Fruit fly (Drosophila melanogaster): Measurements from ENCODE around the gene Cbs.

Gene Cbs

dm6 chrX:21053849-21054581 is 9.1 kb downstream of the Cbs start, which contains the start of the genes Stt3A and bves (continued):
- TF ChIP-seq CG14710 (tag; optimal IDR thresholded peaks at IDR 0.05) (peak; percentile 96), sens-2 (GFP tag; IDR thresholded peaks at IDR 0.05) (peak; percentile 96), sr (GFP tag; IDR thresholded peaks at IDR 0.05) (peak; percentile 92), CG10654 (GFP tag; optimal IDR thresholded peaks at IDR 0.05) (peak; percentile 98), Dip3 (GFP tag; optimal IDR thresholded peaks at IDR 0.05) (peak; percentile 97), Hmr (GFP tag; optimal IDR thresholded peaks at IDR 0.05) (peak; percentile 99), CG6272 (GFP tag; IDR thresholded peaks at IDR 0.05) (peak; percentile 95), CG14860 (GFP tag; IDR thresholded peaks at IDR 0.05; ENCODE audit: partially characterized antibody) (peak; percentile 79), Six4 (GFP tag; optimal IDR thresholded peaks at IDR 0.05) (peak; percentile 98), CG18599 (GFP tag; optimal IDR thresholded peaks at IDR 0.05) (peak; percentile 99), Atf6 (GFP tag; IDR thresholded peaks at IDR 0.05) (peak; percentile 97), CG13424 (tag; optimal IDR thresholded peaks at IDR 0.05) (peak; percentile 98), CG33213 (GFP tag; optimal IDR thresholded peaks at IDR 0.05) (peak; percentile 98), CG10147 (GFP tag; optimal IDR thresholded peaks at IDR 0.05) (peak; percentile 97), Lpt (GFP tag; optimal IDR thresholded peaks at IDR 0.05) (no peak), GATAe (GFP tag; conservative IDR thresholded peaks at IDR 0.05) (peak; percentile 93), CG15601 (tag; optimal IDR thresholded peaks at IDR 0.05) (peak; percentile 98), Tbp (GFP tag; optimal IDR thresholded peaks at IDR 0.05) (no peak), Dip2 (GFP tag; IDR thresholded peaks at IDR 0.05) (peak; percentile 48; the same call in 1 of the 2 replicates), CG6683 (GFP tag; optimal IDR thresholded peaks at IDR 0.05) (peak; percentile 97), CG1024 (GFP tag; IDR thresholded peaks at IDR 0.05) (peak; percentile 94), CG11247 (GFP tag; IDR thresholded peaks at IDR 0.05) (peak; percentile 96), hth (optimal IDR thresholded peaks at IDR 0.05) (no peak), CG6813 (GFP tag; optimal IDR thresholded peaks at IDR 0.05) (peak; percentile 99), pita (GFP tag; optimal IDR thresholded peaks at IDR 0.05) (no peak), wor (GFP tag; IDR thresholded peaks at IDR 0.05) (peak; percentile 96), CG7786 (GFP tag; optimal IDR thresholded peaks at IDR 0.05) (peak; percentile 98), CG9932 (GFP tag; IDR thresholded peaks at IDR 0.05) (peak; percentile 95), vfl (GFP tag; optimal IDR thresholded peaks at IDR 0.05) (peak; percentile 97), CG3281 (GFP tag; optimal IDR thresholded peaks at IDR 0.05) (peak; percentile 98), grn (GFP tag; optimal IDR thresholded peaks at IDR 0.05) (peak; percentile 79), Lim3 (GFP tag; IDR thresholded peaks at IDR 0.05) (peak; percentile 79), Bdp1 (GFP tag; optimal IDR thresholded peaks at IDR 0.05) (peak; percentile 95), Fer3 (tag; optimal IDR thresholded peaks at IDR 0.05) (peak; percentile 98), cas (GFP tag; IDR thresholded peaks at IDR 0.05) (peak; percentile 93), CG3726 (GFP tag; IDR thresholded peaks at IDR 0.05) (peak; percentile 95), gcm2 (GFP tag; optimal IDR thresholded peaks at IDR 0.05) (peak; percentile 96), sd (tag; optimal IDR thresholded peaks at IDR 0.05) (peak; percentile 93), CG2678 (tag; optimal IDR thresholded peaks at IDR 0.05) (peak; percentile 99), jing (GFP tag; optimal IDR thresholded peaks at IDR 0.05) (peak; percentile 96), CG17385 (GFP tag; optimal IDR thresholded peaks at IDR 0.05) (peak; percentile 97), Hr39 (optimal IDR thresholded peaks at IDR 0.05) (no peak), CG1603 (tag; optimal IDR thresholded peaks at IDR 0.05) (peak; percentile 94), lbe (GFP tag; optimal IDR thresholded peaks at IDR 0.05) (peak; percentile 99), pb (GFP tag; optimal IDR thresholded peaks at IDR 0.05) (peak; percentile 98), CG5180 (GFP tag; optimal IDR thresholded peaks at IDR 0.05) (peak; percentile 92), scrt (GFP tag; optimal IDR thresholded peaks at IDR 0.05) (peak; percentile 96), Dbx (GFP tag; IDR thresholded peaks at IDR 0.05) (peak; percentile 96), bsh (GFP tag; optimal IDR thresholded peaks at IDR 0.05) (peak; percentile 98 to 99), Sin3A (optimal IDR thresholded peaks at IDR 0.05) (no peak)

All from whole organism, embryonic.